Worm (Caenorhabditis elegans) whole organism, midembryonic: ENCODE results near the gene C23H5.15.

ENCODE experiments used
- ref-1 ChIP-seq: fragments of 200-800 bp; sonication (Bioruptor generic); conservative IDR thresholded peaks from 2 replicates; pipeline ENCODE4 v1.3.6; 2022; ENCODE audit warnings: missing genetic modification reagents, missing genetic modification characterization, missing compliant biosample characterization
- tab-1 ChIP-seq: fragments of 200-800 bp; sonication (Bioruptor generic); IDR thresholded peaks from 2 replicates; pipeline ENCODE4 v1.3.6; 2022; ENCODE audit warnings: missing genetic modification characterization, missing compliant biosample characterization

DNA sequence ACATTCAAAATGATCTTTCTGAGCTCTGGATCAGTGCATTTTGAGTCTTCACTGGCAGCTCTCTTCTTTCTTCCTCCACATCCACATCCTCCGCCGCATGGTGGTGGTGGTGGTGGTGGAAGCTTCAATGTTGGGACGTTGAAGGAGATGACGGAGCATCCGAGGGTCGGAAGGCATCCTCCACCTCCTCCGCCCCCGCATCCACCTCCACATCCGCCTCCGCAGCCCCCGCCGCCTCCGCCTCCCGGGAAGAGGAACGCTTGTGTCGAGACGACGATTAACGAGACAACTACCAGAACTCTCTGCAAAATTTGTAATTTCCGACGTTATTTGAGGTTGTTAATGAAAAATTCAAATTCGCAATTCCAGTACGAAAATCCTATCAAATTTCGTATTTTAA is 24.7 kb upstream of the C23H5.15 start:
- TF ChIP-seq tab-1 (no peak), ref-1 (GFP tag; lab: Robert Waterston, UW) (no peak)
